Fruit fly (Drosophila melanogaster) whole organism, embryonic: ENCODE measurements around the gene holn1.

Experiments
- Asciz ChIP-seq: fragments of 200-800 bp; sonication (Bioruptor generic); optimal IDR thresholded peaks from 2 replicates; lab custom pipeline; 2017; ENCODE audit warnings: missing biosample characterization, mild to moderate bottlenecking, missing genetic modification characterization, missing genetic modification reagents
- BEAF-32 ChIP-seq: fragments of 200-800 bp; sonication (Bioruptor generic); optimal IDR thresholded peaks from 3 replicates; lab custom pipeline; 2017; ENCODE audit warnings: missing biosample characterization, missing genetic modification characterization, mild to moderate bottlenecking, moderate library complexity, missing genetic modification reagents
- CG10321 ChIP-seq: fragments of 200-800 bp; sonication (Bioruptor generic); IDR thresholded peaks from 2 replicates; pipeline ENCODE4 v1.3.6; 2022; ENCODE audit warnings: missing biosample characterization, missing genetic modification characterization
- CG11504 ChIP-seq: fragments of 200-800 bp; sonication (Bioruptor generic); optimal IDR thresholded peaks from 3 replicates; lab custom pipeline; 2019; ENCODE audit warnings: missing biosample characterization, mild to moderate bottlenecking, missing genetic modification characterization, moderate library complexity
- CG11723 ChIP-seq: fragments of 200-800 bp; sonication (Bioruptor generic); optimal IDR thresholded peaks from 2 replicates; lab custom pipeline; 2017; ENCODE audit warnings: missing biosample characterization, mild to moderate bottlenecking, missing genetic modification characterization
- CG12104 ChIP-seq: fragments of 200-800 bp; sonication (Bioruptor generic); optimal IDR thresholded peaks from 3 replicates; lab custom pipeline; 2016; ENCODE audit warnings: missing biosample characterization, missing genetic modification characterization
- CG12391 ChIP-seq: fragments of 200-800 bp; sonication (Bioruptor generic); optimal IDR thresholded peaks from 3 replicates; lab custom pipeline; 2018; ENCODE audit warnings: missing biosample characterization, mild to moderate bottlenecking, missing genetic modification characterization, moderate library complexity
- CG13424 ChIP-seq: fragments of 200-800 bp; sonication (Bioruptor generic); optimal IDR thresholded peaks from 2 replicates; lab custom pipeline; 2019; ENCODE audit warnings: missing biosample characterization, mild to moderate bottlenecking, missing genetic modification characterization, moderate library complexity
- CG15479 ChIP-seq: fragments of 200-800 bp; sonication (Bioruptor generic); optimal IDR thresholded peaks from 3 replicates; lab custom pipeline; 2019; ENCODE audit warnings: missing biosample characterization, mild to moderate bottlenecking, missing genetic modification characterization, moderate library complexity
- CG17359 ChIP-seq: fragments of 200-800 bp; sonication (Bioruptor generic); optimal IDR thresholded peaks from 3 replicates; lab custom pipeline; 2018; ENCODE audit warnings: missing biosample characterization, mild to moderate bottlenecking, missing genetic modification characterization, moderate library complexity
- CG17612 ChIP-seq: fragments of 200-800 bp; sonication (Bioruptor generic); IDR thresholded peaks from 2 replicates; pipeline ENCODE4 v1.3.6; 2022; ENCODE audit warnings: missing biosample characterization, missing genetic modification characterization
- CG18599 ChIP-seq: fragments of 200-800 bp; sonication (Bioruptor generic); optimal IDR thresholded peaks from 3 replicates; lab custom pipeline; 2017; ENCODE audit warnings: missing biosample characterization, missing genetic modification characterization, mild to moderate bottlenecking, moderate library complexity, missing genetic modification reagents
- CG34224 ChIP-seq: fragments of 200-800 bp; sonication (Bioruptor generic); IDR thresholded peaks from 3 replicates; pipeline ENCODE4 v1.3.6; 2022; ENCODE audit warnings: missing biosample characterization, missing genetic modification characterization; ENCODE audit not compliant: partially characterized antibody
- CG3726 ChIP-seq: fragments of 200-800 bp; sonication (Bioruptor generic); IDR thresholded peaks from 3 replicates; pipeline ENCODE4, ENCODE4 v1.3.6; 2022; ENCODE audit warnings: missing biosample characterization, missing genetic modification characterization
- CG4424 ChIP-seq: fragments of 200-800 bp; sonication (Bioruptor generic); optimal IDR thresholded peaks from 3 replicates; lab custom pipeline; 2016; ENCODE audit warnings: missing biosample characterization, missing genetic modification characterization
- CG4854 ChIP-seq: fragments of 200-800 bp; sonication (Bioruptor generic); optimal IDR thresholded peaks from 2 replicates; lab custom pipeline; 2016; ENCODE audit warnings: missing biosample characterization, missing genetic modification characterization, inconsistent platforms
- CG5180 ChIP-seq: fragments of 200-800 bp; sonication (Bioruptor generic); optimal IDR thresholded peaks from 3 replicates; lab custom pipeline; 2017; ENCODE audit warnings: missing biosample characterization, missing genetic modification characterization, mild to moderate bottlenecking, moderate library complexity, missing genetic modification reagents
- CG8089 ChIP-seq: fragments of 200-800 bp; sonication (Bioruptor generic); optimal IDR thresholded peaks from 3 replicates; lab custom pipeline; 2016; ENCODE audit warnings: missing biosample characterization, missing genetic modification characterization
- CG9817 ChIP-seq: fragments of 200-800 bp; sonication (Bioruptor generic); optimal IDR thresholded peaks from 2 replicates; lab custom pipeline; 2018; ENCODE audit warnings: missing biosample characterization, mild to moderate bottlenecking, missing genetic modification characterization, moderate library complexity
- CoRest ChIP-seq: fragments of 200-800 bp; sonication (Bioruptor generic); optimal IDR thresholded peaks from 3 replicates; lab custom pipeline; 2018; ENCODE audit warnings: missing biosample characterization, mild to moderate bottlenecking, missing genetic modification characterization, moderate library complexity
- Doc3 ChIP-seq: fragments of 200-800 bp; sonication (Bioruptor generic); IDR thresholded peaks from 3 replicates; pipeline ENCODE4 v1.3.6; 2022; ENCODE audit warnings: missing biosample characterization, missing genetic modification characterization; ENCODE audit not compliant: partially characterized antibody
- H2.0 ChIP-seq: fragments of 200-800 bp; sonication (Bioruptor generic); IDR thresholded peaks from 2 replicates; pipeline ENCODE4 v1.3.6; 2022; ENCODE audit warnings: missing biosample characterization, missing genetic modification characterization
- Hr39 ChIP-seq: fragments of >200 bp; optimal IDR thresholded peaks from 2 replicates; lab custom pipeline; 2017
- Hr51 ChIP-seq, 2 experiments: fragments of 200-800 bp; sonication (Bioruptor generic); optimal IDR thresholded peaks; 2 replicates in 1 of 2; 3 replicates in 1 of 2; lab custom pipeline; 2016 to 2018; ENCODE audit warnings: missing biosample characterization in 2 of 2, missing genetic modification characterization in 2 of 2, mild to moderate bottlenecking in 1 of 2, moderate library complexity in 1 of 2
- Med ChIP-seq: fragments of 200-800 bp; sonication (Bioruptor generic); peaks from one replicate; lab custom pipeline; 2016; ENCODE audit warnings: missing biosample characterization, missing genetic modification characterization, mild to moderate bottlenecking, inconsistent platforms, moderate library complexity
- Scr ChIP-seq: fragments of 200-800 bp; sonication (Bioruptor generic); IDR thresholded peaks from 2 replicates; pipeline ENCODE4 v1.3.6; 2022; ENCODE audit warnings: missing biosample characterization, missing genetic modification characterization; ENCODE audit not compliant: partially characterized antibody
- amos ChIP-seq: fragments of 200-800 bp; sonication (Bioruptor generic); IDR thresholded peaks from 2 replicates; pipeline ENCODE4 v1.3.6; 2022; ENCODE audit warnings: missing biosample characterization, missing genetic modification characterization; ENCODE audit not compliant: partially characterized antibody
- ash1 ChIP-seq: fragments of 200-800 bp; sonication (Bioruptor generic); optimal IDR thresholded peaks from 2 replicates; lab custom pipeline; 2018; ENCODE audit warnings: missing biosample characterization, mild to moderate bottlenecking, missing genetic modification characterization
- bigmax ChIP-seq: fragments of 200-800 bp; sonication (Bioruptor generic); optimal IDR thresholded peaks from 2 replicates; lab custom pipeline; 2018; ENCODE audit warnings: missing biosample characterization, mild to moderate bottlenecking, missing genetic modification characterization
- cad ChIP-seq: fragments of >200 bp; optimal IDR thresholded peaks from 2 replicates; lab custom pipeline; 2017; ENCODE audit warnings: missing biosample characterization, missing genetic modification characterization
- da ChIP-seq: fragments of 200-800 bp; sonication (Bioruptor generic); optimal IDR thresholded peaks from 2 replicates; lab custom pipeline; 2016; ENCODE audit warnings: missing biosample characterization, missing genetic modification characterization
- dpn ChIP-seq, 2 experiments: fragments of 200-800 bp; sonication (Bioruptor generic); optimal IDR thresholded peaks; 3 replicates each; lab custom pipeline; 2016; ENCODE audit warnings: missing biosample characterization in 2 of 2, missing genetic modification characterization in 2 of 2
- dysf ChIP-seq: fragments of 200-800 bp; sonication (Bioruptor generic); IDR thresholded peaks from 3 replicates; pipeline ENCODE4 v1.3.6; 2022; ENCODE audit warnings: missing biosample characterization, missing genetic modification characterization
- en ChIP-seq: fragments of 200-800 bp; sonication (Bioruptor generic); optimal IDR thresholded peaks from 2 replicates; lab custom pipeline; 2016; ENCODE audit warnings: missing biosample characterization, missing genetic modification characterization
- fd3F ChIP-seq: fragments of 200-800 bp; sonication (Bioruptor generic); optimal IDR thresholded peaks from 2 replicates; lab custom pipeline; 2018; ENCODE audit warnings: missing biosample characterization, mild to moderate bottlenecking, missing genetic modification characterization, moderate library complexity
- gce ChIP-seq: fragments of 200-800 bp; sonication (Bioruptor generic); IDR thresholded peaks from 3 replicates; pipeline ENCODE4 v1.3.6; 2022; ENCODE audit warnings: missing biosample characterization, missing genetic modification characterization
- h ChIP-seq: fragments of >200 bp; optimal IDR thresholded peaks from 2 replicates; lab custom pipeline; 2017
- lab ChIP-seq: fragments of 200-800 bp; sonication (Bioruptor generic); optimal IDR thresholded peaks from 3 replicates; lab custom pipeline; 2017; ENCODE audit warnings: missing biosample characterization, missing genetic modification characterization, mild to moderate bottlenecking, moderate library complexity, missing genetic modification reagents
- mld ChIP-seq: fragments of 200-800 bp; sonication (Bioruptor generic); IDR thresholded peaks from 3 replicates; pipeline ENCODE4 v1.3.6; 2022; ENCODE audit warnings: missing biosample characterization, missing genetic modification characterization; ENCODE audit not compliant: partially characterized antibody
- nom ChIP-seq: fragments of 200-800 bp; sonication (Bioruptor generic); optimal IDR thresholded peaks from 2 replicates; lab custom pipeline; 2017; ENCODE audit warnings: missing biosample characterization, missing genetic modification characterization, mild to moderate bottlenecking, moderate library complexity, missing genetic modification reagents
- psq ChIP-seq: fragments of 200-800 bp; sonication (Bioruptor generic); optimal IDR thresholded peaks from 2 replicates; lab custom pipeline; 2017; ENCODE audit warnings: missing biosample characterization, missing genetic modification characterization
- ranshi ChIP-seq: fragments of 200-800 bp; sonication (Bioruptor generic); IDR thresholded peaks from 2 replicates; pipeline ENCODE4 v1.3.6; 2022; ENCODE audit warnings: missing biosample characterization, missing genetic modification characterization
- sna ChIP-seq: fragments of 200-800 bp; sonication (Bioruptor generic); IDR thresholded peaks from 2 replicates; pipeline ENCODE4 v1.3.6; 2022; ENCODE audit warnings: missing biosample characterization, missing genetic modification characterization; ENCODE audit not compliant: partially characterized antibody
- trem ChIP-seq: fragments of 200-800 bp; optimal IDR thresholded peaks from 3 replicates; lab custom pipeline; 2019; ENCODE audit warnings: missing biosample characterization, mild to moderate bottlenecking, missing genetic modification characterization, moderate library complexity
- unc-4 ChIP-seq: fragments of 200-800 bp; sonication (Bioruptor generic); IDR thresholded peaks from 2 replicates; pipeline ENCODE4 v1.3.6; 2022; ENCODE audit warnings: missing biosample characterization, missing genetic modification characterization; ENCODE audit not compliant: partially characterized antibody
- zen ChIP-seq: fragments of 200-800 bp; sonication (Bioruptor generic); optimal IDR thresholded peaks from 3 replicates; lab custom pipeline; 2018; ENCODE audit warnings: missing biosample characterization, mild to moderate bottlenecking, missing genetic modification characterization, moderate library complexity
- zen2 ChIP-seq: fragments of 200-800 bp; sonication (Bioruptor generic); IDR thresholded peaks from 3 replicates; pipeline ENCODE4 v1.3.6; 2022; ENCODE audit warnings: missing biosample characterization, missing genetic modification characterization; ENCODE audit not compliant: partially characterized antibody
- zfh1 ChIP-seq: fragments of 200-800 bp; sonication (Bioruptor generic); IDR thresholded peaks from 3 replicates; pipeline ENCODE4 v1.3.6; 2022; ENCODE audit warnings: missing biosample characterization, missing genetic modification characterization

holn1 gene

DNA sequence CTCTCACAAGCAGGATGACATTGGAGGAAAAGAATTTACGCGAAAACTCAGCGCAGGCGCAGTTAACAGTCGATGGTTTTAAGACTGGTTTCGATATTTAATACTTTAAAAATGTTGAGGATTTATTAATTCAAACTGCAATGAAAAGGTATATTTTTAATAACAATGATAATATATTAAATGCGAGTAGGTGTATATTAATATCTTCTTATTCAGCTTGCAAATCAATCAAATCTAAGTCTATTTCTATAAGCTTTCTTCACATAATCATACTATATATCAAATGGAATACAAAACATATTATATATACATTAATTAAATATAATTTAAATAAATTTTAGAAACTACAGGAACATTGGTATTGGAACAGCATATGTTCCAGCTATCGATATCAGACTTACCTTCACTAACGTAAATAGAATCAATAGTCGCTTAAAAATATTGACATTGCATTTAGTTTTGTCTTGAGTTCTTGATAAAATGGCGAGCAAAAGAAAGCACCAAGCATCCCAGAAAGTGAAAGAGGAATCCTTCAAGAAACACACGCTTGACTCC is at the start of gene holn1, which contains the start of gene TBC1D16 (continued):
- TF ChIP-seq Scr (GFP tag; lab: Robert Waterston, UW) (peak; percentile 71), lab (GFP tag; lab: Kevin White, UChicago) (no peak), CG11723 (GFP tag; lab: Kevin White, UChicago) (no peak), amos (GFP tag; lab: Robert Waterston, UW) (peak; percentile 55; the same call in 1 of the 2 replicates), ranshi (no peak), sna (GFP tag; lab: Robert Waterston, UW) (0 out of 2 replicates have a peak, but pooled peaks have one; percentile 32), CG3726 (no peak), zen (peak; percentile 1), CG13424 (tag; lab: Kevin White, UChicago) (peak; percentile 13), h (lab: Kevin White, UChicago) (no peak), CG12104 (GFP tag; lab: Kevin White, UChicago) (peak; percentile 1), cad (no peak), CG5180 (GFP tag; lab: Kevin White, UChicago) (no peak), trem (tag; lab: Kevin White, UChicago) (peak; percentile 35), Doc3 (GFP tag; lab: Robert Waterston, UW) (peak; percentile 27; the same call in 1 of the 3 replicates), en (GFP tag; lab: Kevin White, UChicago) (no peak), unc-4 (peak; percentile 64), CG17612 (GFP tag; lab: Robert Waterston, UW) (no peak), psq (GFP tag; lab: Kevin White, UChicago) (no peak), bigmax (GFP tag; lab: Kevin White, UChicago) (no peak), BEAF-32 (GFP tag; lab: Kevin White, UChicago) (peak; percentile 60), CG11504 (tag; lab: Kevin White, UChicago) (no peak), Asciz (no peak), mld (GFP tag; lab: Robert Waterston, UW) (no peak), dysf (GFP tag; lab: Robert Waterston, UW) (no peak), CG4854 (GFP tag; lab: Kevin White, UChicago) (no peak), Hr39 (no peak), CG10321 (GFP tag; lab: Robert Waterston, UW) (no peak), CG12391 (tag; lab: Kevin White, UChicago) (peak; percentile 13), ash1 (GFP tag; lab: Kevin White, UChicago) (no peak), nom (GFP tag; lab: Kevin White, UChicago) (no peak), Hr51 (GFP tag; optimal IDR thresholded peaks at IDR 0.05; lab: Kevin White, UChicago) (no peak), zfh1 (GFP tag; lab: Robert Waterston, UW) (no peak), zen2 (GFP tag; lab: Robert Waterston, UW) (peak; percentile 5; the same call in 1 of the 3 replicates)

DNA sequence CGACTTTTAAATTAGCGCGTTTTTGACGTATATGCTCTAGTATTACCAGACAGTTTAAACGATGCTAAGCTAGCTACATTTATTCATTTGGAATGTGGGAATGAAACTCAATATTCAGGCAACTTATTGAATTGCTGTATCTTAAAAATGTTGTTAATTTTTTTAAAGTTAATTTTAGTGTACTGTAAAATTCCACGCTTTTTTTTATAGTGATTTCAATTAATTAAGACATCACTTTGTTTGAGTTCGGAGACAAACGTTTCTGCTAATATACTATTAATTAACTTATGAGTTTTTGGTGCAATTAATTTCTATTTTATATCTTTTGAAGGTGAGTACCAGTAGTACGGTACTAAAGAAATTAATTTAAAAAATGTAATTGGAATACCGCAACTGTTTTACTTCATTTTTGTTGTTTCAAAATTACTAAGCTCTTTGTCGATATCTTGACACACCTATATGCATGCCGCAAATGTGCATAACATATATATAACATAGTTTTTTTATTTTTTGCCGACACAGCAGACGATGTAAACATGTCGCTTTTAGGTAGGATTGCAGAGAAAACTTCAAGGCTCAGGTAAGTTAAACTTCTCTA is 49.5 kb upstream of the holn1 start, which contains the start of the genes Cdk1 and mRpS7:
Gene Cdk1 (minus strand): TSS at position 55 of the 598 bp plus-strand sequence.
Gene mRpS7 (plus strand): TSS at position 455 of the 598 bp plus-strand sequence.
- peak; percentile 70 for TF ChIP-seq zen
- no peak for TF ChIP-seq CG15479 (GFP tag; lab: Kevin White, UChicago)
- TF ChIP-seq gce = peak; percentile 67; the same call in 1 of the 3 replicates
- TF ChIP-seq CG8089 = peak; percentile 42
- no peak for TF ChIP-seq ash1 (GFP tag; lab: Kevin White, UChicago)
- TF ChIP-seq CG18599 (GFP tag; lab: Kevin White, UChicago) = peak; percentile 75
- peak; percentile 76 for TF ChIP-seq H2.0 (GFP tag; lab: Robert Waterston, UW)
- peak; percentile 66 for TF ChIP-seq CG17359 (tag; lab: Kevin White, UChicago)
- TF ChIP-seq CG4424 = peak; percentile 70
- peak; percentile 66 for TF ChIP-seq fd3F
- TF ChIP-seq Med (GFP tag; lab: Kevin White, UChicago) = peak; percentile 86
- TF ChIP-seq da = peak; percentile 34
- no peak for TF ChIP-seq CG34224 (GFP tag; lab: Robert Waterston, UW)
- TF ChIP-seq dpn (GFP tag; optimal IDR thresholded peaks at IDR 0.05; lab: Kevin White, UChicago) = peak; percentile 29 to 62
- peak; percentile 90 for TF ChIP-seq CoRest (tag; lab: Kevin White, UChicago)
- peak; percentile 68 for TF ChIP-seq CG9817 (tag; lab: Kevin White, UChicago)
